Worm (Caenorhabditis elegans) whole organism, L2 larva: ENCODE data around the gene F54E7.6.

Experiments
- C34F6.9 ChIP-seq: fragments of 150-350 bp; optimal IDR thresholded peaks from 2 replicates; lab custom pipeline; 2014; ENCODE audit warnings: missing biosample characterization, missing genetic modification characterization
- F13H6.1 ChIP-seq: sonication (generic microtip); optimal IDR thresholded peaks from 2 replicates; lab custom pipeline; 2016; ENCODE audit warnings: missing genetic modification characterization, missing compliant biosample characterization
- alr-1 ChIP-seq: fragments of 150-350 bp; optimal IDR thresholded peaks from 2 replicates; lab custom pipeline; 2014; ENCODE audit warnings: missing biosample characterization, missing genetic modification characterization
- ama-1 ChIP-seq: fragments of 150-350 bp; optimal IDR thresholded peaks from 2 replicates; lab custom pipeline; 2018; ENCODE audit warnings: inconsistent platforms
- blmp-1 ChIP-seq: sonication (generic microtip); optimal IDR thresholded peaks from 2 replicates; lab custom pipeline; 2017; ENCODE audit warnings: missing genetic modification characterization, mild to moderate bottlenecking, missing compliant biosample characterization, antibody characterized with exemption, moderate library complexity; ENCODE audit not compliant: insufficient read depth
- elt-3 ChIP-seq: sonication (generic microtip); optimal IDR thresholded peaks from 2 replicates; lab custom pipeline; 2017; ENCODE audit warnings: missing biosample characterization, missing genetic modification characterization
- fos-1 ChIP-seq: fragments of 150-350 bp; optimal IDR thresholded peaks from 2 replicates; lab custom pipeline; 2014; ENCODE audit warnings: missing biosample characterization, missing genetic modification characterization
- gmeb-1 ChIP-seq: fragments of 150-350 bp; optimal IDR thresholded peaks from 2 replicates; lab custom pipeline; 2014; ENCODE audit warnings: missing biosample characterization, missing genetic modification characterization
- lin-13 ChIP-seq: fragments of 150-350 bp; optimal IDR thresholded peaks from 2 replicates; lab custom pipeline; 2014; ENCODE audit warnings: missing biosample characterization, missing genetic modification reagents, missing genetic modification characterization
- lin-39 ChIP-seq: fragments of 150-350 bp; optimal IDR thresholded peaks from 2 replicates; lab custom pipeline; 2014; ENCODE audit warnings: missing biosample characterization, missing genetic modification reagents, missing genetic modification characterization
- lsy-2 ChIP-seq, 2 experiments: fragments of 150-350 bp in 1 of 2; sonication (generic microtip) in 1 of 2; optimal IDR thresholded peaks; 2 replicates each; lab custom pipeline; 2014 to 2017; ENCODE audit warnings: missing biosample characterization in 2 of 2, missing genetic modification characterization in 2 of 2
- mbf-1 ChIP-seq: sonication (generic microtip); optimal IDR thresholded peaks from 2 replicates; lab custom pipeline; 2017; ENCODE audit warnings: missing biosample characterization, missing genetic modification characterization
- mdl-1 ChIP-seq, 2 experiments: fragments of 150-350 bp in 1 of 2; sonication (generic microtip) in 1 of 2; optimal IDR thresholded peaks; 2 replicates each; lab custom pipeline; 2017; ENCODE audit warnings: missing biosample characterization in 2 of 2, missing genetic modification characterization in 2 of 2
- nhr-12 ChIP-seq: fragments of 150-350 bp; optimal IDR thresholded peaks from 2 replicates; lab custom pipeline; 2014; ENCODE audit warnings: missing biosample characterization, missing genetic modification characterization
- nhr-129 ChIP-seq: fragments of 150-350 bp; optimal IDR thresholded peaks from 2 replicates; lab custom pipeline; 2014; ENCODE audit warnings: missing biosample characterization, missing genetic modification characterization
- nhr-23 ChIP-seq: fragments of 150-350 bp; optimal IDR thresholded peaks from 2 replicates; lab custom pipeline; 2014; ENCODE audit warnings: missing biosample characterization, missing genetic modification reagents, missing genetic modification characterization
- nhr-237 ChIP-seq: fragments of 150-350 bp; optimal IDR thresholded peaks from 2 replicates; lab custom pipeline; 2014; ENCODE audit warnings: missing biosample characterization, missing genetic modification characterization
- nhr-25 ChIP-seq: fragments of 150-350 bp; sonication (generic microtip); optimal IDR thresholded peaks from 3 replicates; lab custom pipeline; 2014; ENCODE audit warnings: missing biosample characterization, missing genetic modification characterization
- nhr-6 ChIP-seq: fragments of 150-350 bp; optimal IDR thresholded peaks from 2 replicates; lab custom pipeline; 2014; ENCODE audit warnings: missing biosample characterization, missing genetic modification characterization
- nhr-77 ChIP-seq: fragments of 150-350 bp; optimal IDR thresholded peaks from 2 replicates; lab custom pipeline; 2014; ENCODE audit warnings: missing biosample characterization, missing genetic modification characterization
- sem-4 ChIP-seq: fragments of 150-350 bp; optimal IDR thresholded peaks from 2 replicates; lab custom pipeline; 2014; ENCODE audit warnings: missing biosample characterization, missing genetic modification reagents, missing genetic modification characterization
- skn-1 ChIP-seq: sonication (generic microtip); optimal IDR thresholded peaks from 2 replicates; lab custom pipeline; 2017; ENCODE audit warnings: missing biosample characterization, missing genetic modification characterization
- sma-9 ChIP-seq, 2 experiments: fragments of 150-350 bp in 1 of 2; sonication (generic microtip) in 1 of 2; optimal IDR thresholded peaks; 2 replicates each; lab custom pipeline; 2014 to 2016; ENCODE audit warnings: missing genetic modification characterization in 2 of 2, mild to moderate bottlenecking in 1 of 2, missing biosample characterization in 1 of 2, missing compliant biosample characterization in 1 of 2, missing genetic modification reagents in 1 of 2, moderate library complexity in 1 of 2
- snpc-4 ChIP-seq: fragments of 150-350 bp; optimal IDR thresholded peaks from 2 replicates; lab custom pipeline; 2014; ENCODE audit warnings: missing biosample characterization, missing genetic modification characterization
- unc-39 ChIP-seq: fragments of 150-350 bp; optimal IDR thresholded peaks from 2 replicates; lab custom pipeline; 2014; ENCODE audit warnings: missing biosample characterization, missing genetic modification characterization
- unc-55 ChIP-seq: fragments of 150-350 bp; sonication (generic microtip); optimal IDR thresholded peaks from 3 replicates; lab custom pipeline; 2014; ENCODE audit warnings: missing biosample characterization, missing genetic modification reagents, missing genetic modification characterization
- unc-62 ChIP-seq: fragments of 150-350 bp; optimal IDR thresholded peaks from 2 replicates; lab custom pipeline; 2014; ENCODE audit warnings: missing biosample characterization, missing genetic modification reagents, missing genetic modification characterization
- zag-1 ChIP-seq: fragments of 150-350 bp; optimal IDR thresholded peaks from 2 replicates; lab custom pipeline; 2014; ENCODE audit warnings: missing biosample characterization, missing genetic modification characterization
- ztf-11 ChIP-seq: sonication (generic microtip); optimal IDR thresholded peaks from 2 replicates; lab custom pipeline; 2017; ENCODE audit warnings: missing biosample characterization, missing genetic modification characterization
- ztf-4 ChIP-seq: fragments of 150-350 bp; optimal IDR thresholded peaks from 2 replicates; lab custom pipeline; 2014; ENCODE audit warnings: missing biosample characterization, missing genetic modification characterization

The F54E7.6 gene

DNA sequence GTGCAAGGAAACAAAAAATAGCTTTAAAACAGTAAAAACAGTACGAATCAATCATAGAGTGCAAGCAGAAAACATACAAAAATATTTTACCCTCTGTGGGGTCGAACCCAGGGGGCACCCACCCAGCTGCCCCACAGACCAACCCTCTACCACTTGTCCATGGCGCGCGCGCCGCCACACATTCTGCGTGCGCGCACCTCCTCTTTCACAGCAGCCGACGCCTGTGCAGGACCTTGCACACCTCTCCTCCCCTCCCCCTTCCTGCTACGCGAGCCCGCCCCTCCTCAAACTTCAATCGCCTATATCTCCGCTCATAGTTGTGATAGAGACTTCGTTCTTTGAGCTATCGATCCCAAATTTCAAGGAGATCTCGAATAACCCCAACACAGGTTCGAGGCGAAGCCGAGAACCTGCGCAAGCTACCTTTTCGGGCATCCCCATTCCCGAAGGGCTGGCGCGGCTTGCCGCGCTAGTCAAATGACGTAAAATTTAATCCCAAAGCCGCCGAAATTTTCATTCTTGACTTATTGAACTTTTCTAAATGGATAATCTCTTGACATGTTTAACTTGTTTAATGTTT lies 23.5 kb downstream of the F54E7.6 start:
- peak; percentile 34 for TF ChIP-seq snpc-4 (tag; lab: Kevin White, UChicago)

DNA sequence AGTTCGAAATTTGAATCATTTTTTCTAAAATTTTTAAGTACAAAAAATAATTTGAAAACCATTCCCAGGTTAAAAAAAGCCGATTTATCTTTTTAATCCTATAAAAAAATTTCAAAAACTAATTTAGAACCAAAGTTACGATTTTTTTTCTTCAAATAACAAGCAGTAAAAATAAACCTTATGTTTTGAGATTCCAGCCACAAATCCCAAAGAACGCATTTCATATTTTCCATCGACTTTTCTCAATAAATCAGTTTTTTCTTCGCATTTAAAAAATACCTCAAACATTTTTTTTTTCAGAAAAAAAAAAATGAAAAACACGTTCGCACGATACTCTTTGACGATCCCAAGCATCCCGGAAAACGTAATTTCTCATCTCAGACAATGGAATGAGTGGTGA lies 25.7 kb downstream of the F54E7.6 start, which contains the start of gene ckk-1:
TSS of gene ckk-1 (plus strand) at position 301 of the 400 bp plus-strand sequence.
- TF ChIP-seq nhr-77 (tag; lab: Kevin White, UChicago) (no peak), sem-4 (tag; lab: Kevin White, UChicago) (no peak), gmeb-1 (no peak)

- TF ChIP-seq lin-39 (tag; lab: Kevin White, UChicago) (no peak), C34F6.9 (peak; percentile 2), nhr-129 (no peak), elt-3 (tag; lab: Kevin White, UChicago) (no peak), skn-1 (tag; lab: Kevin White, UChicago) (no peak), sem-4 (tag; lab: Kevin White, UChicago) (no peak), zag-1 (no peak), nhr-12 (no peak), unc-55 (GFP tag; lab: Kevin White, UChicago) (peak; percentile 11), nhr-77 (tag; lab: Kevin White, UChicago) (no peak), ztf-11 (no peak), sma-9 (GFP tag; optimal IDR thresholded peaks at IDR 0.05; lab: Kevin White, UChicago) (no peak), sma-9 (tag; optimal IDR thresholded peaks at IDR 0.05; lab: Kevin White, UChicago) (no peak), blmp-1 (no peak), mdl-1 (tag; optimal IDR thresholded peaks at IDR 0.05; lab: Kevin White, UChicago) (no peak), lsy-2 (tag; optimal IDR thresholded peaks at IDR 0.05; lab: Kevin White, UChicago) (peak in 1 of 2 experiments; percentile 29)
These were observed 26.4 kb downstream of the F54E7.6 start for ce11 chrIII:5634509-5634908.

DNA sequence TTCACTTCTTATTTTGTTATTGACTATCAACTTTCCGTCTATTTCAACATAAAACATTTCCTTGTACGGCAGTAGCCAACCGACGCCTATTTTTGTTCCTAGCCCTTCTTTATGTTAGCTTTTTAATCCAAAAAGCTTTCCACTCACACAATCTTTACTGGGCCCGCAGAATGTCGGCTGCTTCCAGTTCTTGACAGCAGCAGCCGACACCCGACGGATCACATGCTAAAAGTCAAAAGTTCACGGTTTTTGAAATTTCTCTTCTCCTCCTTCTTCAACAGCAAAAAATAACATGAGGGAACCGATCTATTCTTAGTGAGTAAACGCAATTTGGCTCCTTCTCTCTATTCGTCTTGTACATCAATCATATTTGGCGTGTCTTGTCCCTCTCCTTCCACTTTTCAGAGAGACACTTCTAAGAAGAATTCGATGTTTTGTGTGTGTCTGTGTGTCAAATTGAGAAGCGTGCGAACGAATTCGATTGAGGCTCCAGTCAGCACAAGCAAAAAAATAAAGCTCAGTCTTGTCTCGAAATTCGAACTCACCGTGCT lies 28.4 kb downstream of the F54E7.6 start:
- TF ChIP-seq nhr-25 (no peak), nhr-6 (tag; lab: Kevin White, UChicago) (no peak), nhr-237 (tag; lab: Kevin White, UChicago) (no peak), fos-1 (tag; lab: Kevin White, UChicago) (no peak), lsy-2 (tag; optimal IDR thresholded peaks at IDR 0.05; lab: Kevin White, UChicago) (peak in 1 of 2 experiments; percentile 10), nhr-129 (peak; percentile 1), unc-55 (GFP tag; lab: Kevin White, UChicago) (peak; percentile 54), unc-62 (GFP tag; lab: Kevin White, UChicago) (no peak), snpc-4 (tag; lab: Kevin White, UChicago) (peak; percentile 91), ama-1 (no peak), lin-39 (tag; lab: Kevin White, UChicago) (no peak), mdl-1 (tag; optimal IDR thresholded peaks at IDR 0.05; lab: Kevin White, UChicago) (peak in 1 of 2 experiments; percentile 12), unc-39 (no peak), lin-13 (GFP tag; lab: Kevin White, UChicago) (peak; percentile 38), blmp-1 (no peak), sma-9 (GFP tag; optimal IDR thresholded peaks at IDR 0.05; lab: Kevin White, UChicago) (peak; percentile 57), sma-9 (tag; optimal IDR thresholded peaks at IDR 0.05; lab: Kevin White, UChicago) (no peak), ztf-11 (no peak), skn-1 (tag; lab: Kevin White, UChicago) (no peak), mbf-1 (tag; lab: Kevin White, UChicago) (no peak), alr-1 (no peak), zag-1 (peak; percentile 23), ztf-4 (peak; percentile 2), nhr-23 (tag; lab: Kevin White, UChicago) (no peak), C34F6.9 (peak; percentile 47)

ce11 chrIII:5630350-5630749 lies 30.5 kb downstream of the F54E7.6 start:
- TF ChIP-seq elt-3 (tag; lab: Kevin White, UChicago) (no peak), nhr-129 (peak; percentile 33)

DNA sequence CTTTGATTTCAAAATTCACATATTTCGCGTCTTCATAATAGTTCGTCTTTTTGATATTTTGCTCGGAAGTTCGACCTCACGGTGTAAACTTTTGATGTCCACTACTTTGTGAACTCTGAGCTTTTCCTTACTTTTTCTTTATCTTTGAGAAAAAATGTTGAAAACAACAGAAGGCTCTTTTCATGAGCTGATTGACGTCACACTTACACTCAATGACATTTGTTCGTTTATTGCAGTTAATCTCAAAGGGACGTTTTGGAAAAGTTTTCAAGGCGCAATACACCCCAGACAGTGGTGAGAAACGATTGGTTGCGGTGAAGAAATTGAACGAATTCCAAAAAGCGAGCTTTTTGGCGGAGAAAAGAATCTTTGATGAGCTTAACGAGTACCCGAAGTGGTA lies 31.7 kb downstream of the F54E7.6 start:
- peak; percentile 12 for TF ChIP-seq nhr-129
- no peak for TF ChIP-seq alr-1
- TF ChIP-seq unc-62 (GFP tag; lab: Kevin White, UChicago): no peak
- TF ChIP-seq sma-9 (GFP tag; optimal IDR thresholded peaks at IDR 0.05; lab: Kevin White, UChicago): peak; percentile 54
- no peak for TF ChIP-seq sma-9 (tag; optimal IDR thresholded peaks at IDR 0.05; lab: Kevin White, UChicago)
- peak; percentile 38 for TF ChIP-seq F13H6.1 (tag; lab: Kevin White, UChicago)
- TF ChIP-seq, all 48 proteins: peak for 3
